Worm (Caenorhabditis elegans): Measurements from ENCODE around the gene F15D4.5.

DNA sequence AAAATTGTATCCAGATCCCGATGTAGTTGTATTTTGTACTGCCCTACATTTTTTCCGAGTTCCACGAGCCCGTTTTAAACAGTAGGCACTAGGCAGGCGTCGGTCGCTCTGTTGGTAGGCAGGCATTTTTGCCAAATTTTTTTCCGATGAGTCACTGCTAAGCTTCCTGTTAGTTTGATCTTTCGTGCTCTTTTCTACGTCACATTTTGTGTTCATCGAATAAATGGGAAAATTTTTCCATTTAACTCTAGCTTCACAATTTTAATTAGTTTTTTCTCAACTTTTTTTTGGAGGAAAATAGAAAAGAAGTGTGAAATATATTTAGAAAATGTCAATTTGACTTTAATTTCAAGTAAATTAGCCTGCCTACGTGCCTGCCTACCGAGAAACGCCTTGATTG lies 22.1 kb downstream of the F15D4.5 start:
- no peak for TF ChIP-seq tab-1 (GFP tag; IDR thresholded peaks at IDR 0.05)
- no peak for TF ChIP-seq ref-1 (GFP tag; conservative IDR thresholded peaks at IDR 0.05)
- TF ChIP-seq ztf-29 (GFP tag; IDR thresholded peaks at IDR 0.05), result no peak
- TF ChIP-seq med-1 (GFP tag; optimal IDR thresholded peaks at IDR 0.05; ENCODE audit: insufficient read depth), result no peak
- TF ChIP-seq klf-2 (GFP tag; conservative IDR thresholded peaks at IDR 0.05), result no peak
- no peak for TF ChIP-seq cog-1 (tag; optimal IDR thresholded peaks at IDR 0.05)
- no peak for TF ChIP-seq flt-1 (GFP tag; IDR thresholded peaks at IDR 0.05)
- no peak for TF ChIP-seq ztf-23 (GFP tag; IDR thresholded peaks at IDR 0.05)

Data from whole organism, midembryonic.